Fruit fly (Drosophila melanogaster) whole organism, embryonic: ENCODE data around the gene Rpp20.

Experiments used
- ATbp ChIP-seq: fragments of 200-800 bp; sonication (Bioruptor generic); optimal IDR thresholded peaks from 2 replicates; lab custom pipeline; 2017; ENCODE audit warnings: missing biosample characterization, mild to moderate bottlenecking, missing genetic modification characterization, missing genetic modification reagents
- Adf1 ChIP-seq: fragments of 200-800 bp; sonication (Bioruptor generic); IDR thresholded peaks from 2 replicates; pipeline ENCODE4 v1.3.6; 2022; ENCODE audit warnings: missing biosample characterization, missing genetic modification characterization
- Asciz ChIP-seq: fragments of 200-800 bp; sonication (Bioruptor generic); optimal IDR thresholded peaks from 2 replicates; lab custom pipeline; 2017; ENCODE audit warnings: missing biosample characterization, mild to moderate bottlenecking, missing genetic modification characterization, missing genetic modification reagents
- Atf-2 ChIP-seq: fragments of 200-800 bp; sonication (Bioruptor generic); optimal IDR thresholded peaks from 2 replicates; lab custom pipeline; 2016; ENCODE audit warnings: missing biosample characterization, missing genetic modification characterization
- CG11247 ChIP-seq: fragments of 200-800 bp; sonication (Bioruptor generic); IDR thresholded peaks from 2 replicates; pipeline ENCODE4 v1.3.6; 2022; ENCODE audit warnings: missing biosample characterization, missing genetic modification characterization
- CG11456 ChIP-seq: fragments of 200-800 bp; sonication (Bioruptor generic); IDR thresholded peaks from 3 replicates; pipeline ENCODE4 v1.3.6; 2022; ENCODE audit warnings: missing biosample characterization, missing genetic modification characterization
- CG11560 ChIP-seq: fragments of 200-800 bp; sonication (Bioruptor generic); IDR thresholded peaks from 3 replicates; pipeline ENCODE4 v1.3.6; 2022; ENCODE audit warnings: missing biosample characterization, missing genetic modification characterization
- CG12071 ChIP-seq: fragments of 200-800 bp; sonication (Bioruptor generic); optimal IDR thresholded peaks from 3 replicates; lab custom pipeline; 2018; ENCODE audit warnings: missing biosample characterization, mild to moderate bottlenecking, missing genetic modification characterization
- CG12219 ChIP-seq: fragments of 200-800 bp; sonication (Bioruptor generic); optimal IDR thresholded peaks from 3 replicates; lab custom pipeline; 2018; ENCODE audit warnings: missing biosample characterization, mild to moderate bottlenecking, missing genetic modification characterization
- CG13296 ChIP-seq: fragments of 200-800 bp; sonication (Bioruptor generic); optimal IDR thresholded peaks from 3 replicates; lab custom pipeline; 2018; ENCODE audit warnings: missing biosample characterization, mild to moderate bottlenecking, missing genetic modification characterization
- CG13894 ChIP-seq: fragments of 200-800 bp; sonication (Bioruptor generic); optimal IDR thresholded peaks from 3 replicates; lab custom pipeline; 2018; ENCODE audit warnings: missing biosample characterization, mild to moderate bottlenecking, missing genetic modification characterization, moderate library complexity
- CG15696 ChIP-seq: fragments of 200-800 bp; sonication (Bioruptor generic); optimal IDR thresholded peaks from 2 replicates; lab custom pipeline; 2019; ENCODE audit warnings: missing biosample characterization, mild to moderate bottlenecking, missing genetic modification characterization, moderate library complexity
- CG1602 ChIP-seq: fragments of 200-800 bp; sonication (Bioruptor generic); optimal IDR thresholded peaks from 3 replicates; lab custom pipeline; 2016; ENCODE audit warnings: missing biosample characterization, missing genetic modification characterization
- CG16863 ChIP-seq: fragments of 200-800 bp; sonication (Bioruptor generic); optimal IDR thresholded peaks from 3 replicates; lab custom pipeline; 2016; ENCODE audit warnings: missing biosample characterization, missing genetic modification characterization
- CG17186 ChIP-seq: fragments of 200-800 bp; sonication (Bioruptor generic); optimal IDR thresholded peaks from 3 replicates; lab custom pipeline; 2017; ENCODE audit warnings: missing biosample characterization, missing genetic modification reagents, missing genetic modification characterization
- CG17359 ChIP-seq: fragments of 200-800 bp; sonication (Bioruptor generic); optimal IDR thresholded peaks from 3 replicates; lab custom pipeline; 2018; ENCODE audit warnings: missing biosample characterization, mild to moderate bottlenecking, missing genetic modification characterization, moderate library complexity
- CG1832 ChIP-seq: fragments of 200-800 bp; sonication (Bioruptor generic); optimal IDR thresholded peaks from 2 replicates; lab custom pipeline; 2017; ENCODE audit warnings: missing biosample characterization, mild to moderate bottlenecking, missing genetic modification characterization, inconsistent platforms
- CG34422 ChIP-seq: fragments of 200-800 bp; sonication (Bioruptor generic); IDR thresholded peaks from 3 replicates; pipeline ENCODE4 v1.3.6; 2022; ENCODE audit warnings: missing biosample characterization, missing genetic modification characterization
- CG3995 ChIP-seq: fragments of 200-800 bp; sonication (Bioruptor generic); optimal IDR thresholded peaks from 3 replicates; lab custom pipeline; 2016; ENCODE audit warnings: missing biosample characterization, missing genetic modification characterization
- CG42726 ChIP-seq: fragments of 200-800 bp; sonication (Bioruptor generic); IDR thresholded peaks from 2 replicates; pipeline ENCODE4 v1.3.6; 2022; ENCODE audit warnings: missing biosample characterization, missing genetic modification characterization; ENCODE audit not compliant: partially characterized antibody
- CG4360 ChIP-seq: fragments of 200-800 bp; sonication (Bioruptor generic); IDR thresholded peaks from 2 replicates; pipeline ENCODE4 v1.3.6; 2022; ENCODE audit warnings: missing biosample characterization, missing genetic modification characterization
- CG6791 ChIP-seq: fragments of 200-800 bp; sonication (Bioruptor generic); IDR thresholded peaks from 3 replicates; pipeline ENCODE4 v1.3.6; 2022; ENCODE audit warnings: missing biosample characterization, missing genetic modification characterization; ENCODE audit not compliant: partially characterized antibody
- CG6813 ChIP-seq: fragments of 200-800 bp; sonication (Bioruptor generic); optimal IDR thresholded peaks from 2 replicates; lab custom pipeline; 2017; ENCODE audit warnings: missing biosample characterization, missing genetic modification characterization, mild to moderate bottlenecking, moderate library complexity, missing genetic modification reagents
- CG7786 ChIP-seq: fragments of 200-800 bp; sonication (Bioruptor generic); optimal IDR thresholded peaks from 2 replicates; lab custom pipeline; 2016; ENCODE audit warnings: missing biosample characterization, missing genetic modification characterization
- CG8478 ChIP-seq: fragments of >200 bp; optimal IDR thresholded peaks from 2 replicates; lab custom pipeline; 2018
- CG8765 ChIP-seq: fragments of 200-800 bp; sonication (Bioruptor generic); IDR thresholded peaks from 2 replicates; pipeline ENCODE4 v1.3.6; 2022; ENCODE audit warnings: missing biosample characterization, missing genetic modification characterization
- CG9215 ChIP-seq: fragments of 200-800 bp; sonication (Bioruptor generic); IDR thresholded peaks from 2 replicates; pipeline ENCODE4 v1.3.6; 2022; ENCODE audit warnings: missing biosample characterization, missing genetic modification characterization
- CG9932 ChIP-seq: fragments of 200-800 bp; sonication (Bioruptor generic); IDR thresholded peaks from 2 replicates; pipeline ENCODE4 v1.3.6; 2022; ENCODE audit warnings: missing biosample characterization, missing genetic modification characterization
- Dll ChIP-seq: fragments of 200-800 bp; sonication (Bioruptor generic); IDR thresholded peaks from 4 replicates; pipeline ENCODE4 v1.3.6; 2022; ENCODE audit warnings: missing biosample characterization, missing genetic modification characterization; ENCODE audit not compliant: partially characterized antibody
- HLHmδ ChIP-seq: fragments of 200-800 bp; sonication (Bioruptor generic); optimal IDR thresholded peaks from 2 replicates; lab custom pipeline; 2018; ENCODE audit warnings: missing biosample characterization, mild to moderate bottlenecking, missing genetic modification characterization, moderate library complexity
- MBD-R2 ChIP-seq: fragments of 200-800 bp; sonication (Bioruptor generic); IDR thresholded peaks from 2 replicates; pipeline ENCODE4 v1.3.6; 2022; ENCODE audit warnings: missing biosample characterization, missing genetic modification characterization
- Mes4 ChIP-seq: fragments of 200-800 bp; sonication (Bioruptor generic); optimal IDR thresholded peaks from 2 replicates; lab custom pipeline; 2016; ENCODE audit warnings: missing biosample characterization, missing genetic modification characterization
- Rfx ChIP-seq: fragments of 200-800 bp; sonication (Bioruptor generic); IDR thresholded peaks from 2 replicates; pipeline ENCODE4 v1.3.6; 2022; ENCODE audit warnings: missing biosample characterization, missing genetic modification characterization
- Six4 ChIP-seq: fragments of 200-800 bp; sonication (Bioruptor generic); optimal IDR thresholded peaks from 2 replicates; lab custom pipeline; 2016; ENCODE audit warnings: missing biosample characterization, missing genetic modification characterization
- Sox102F ChIP-seq: fragments of 200-800 bp; sonication (Bioruptor generic); optimal IDR thresholded peaks from 2 replicates; lab custom pipeline; 2018; ENCODE audit warnings: missing biosample characterization, mild to moderate bottlenecking, missing genetic modification characterization, moderate library complexity
- Xrp1 ChIP-seq: fragments of 200-800 bp; sonication (Bioruptor generic); IDR thresholded peaks from 2 replicates; pipeline ENCODE4 v1.3.6; 2022; ENCODE audit warnings: missing biosample characterization, missing genetic modification characterization
- ara ChIP-seq: fragments of 200-800 bp; sonication (Bioruptor generic); IDR thresholded peaks from 2 replicates; pipeline ENCODE4 v1.3.6; 2022; ENCODE audit warnings: missing biosample characterization, missing genetic modification characterization
- bcd ChIP-seq: fragments of 200-800 bp; sonication (Bioruptor generic); optimal IDR thresholded peaks from 2 replicates; lab custom pipeline; 2017; ENCODE audit warnings: missing biosample characterization, mild to moderate bottlenecking, missing genetic modification characterization
- caup ChIP-seq: fragments of 200-800 bp; sonication (Bioruptor generic); optimal IDR thresholded peaks from 3 replicates; lab custom pipeline; 2017; ENCODE audit warnings: missing biosample characterization, mild to moderate bottlenecking, missing genetic modification characterization, moderate library complexity; ENCODE audit not compliant: severe bottlenecking
- fru ChIP-seq: fragments of >200 bp; optimal IDR thresholded peaks from 2 replicates; lab custom pipeline; 2017
- gfzf ChIP-seq: fragments of 200-800 bp; sonication (Bioruptor generic); optimal IDR thresholded peaks from 2 replicates; lab custom pipeline; 2016; ENCODE audit warnings: missing biosample characterization, mild to moderate bottlenecking, missing genetic modification characterization, moderate library complexity
- nmo ChIP-seq: fragments of 200-800 bp; sonication (Bioruptor generic); optimal IDR thresholded peaks from 2 replicates; lab custom pipeline; 2018; ENCODE audit warnings: missing biosample characterization, mild to moderate bottlenecking, missing genetic modification characterization, moderate library complexity
- sens ChIP-seq: fragments of 200-800 bp; sonication (Bioruptor generic); peaks from one replicate; lab custom pipeline; 2016; ENCODE audit warnings: missing biosample characterization, missing genetic modification characterization
- sr ChIP-seq: fragments of 200-800 bp; sonication (Bioruptor generic); IDR thresholded peaks from 3 replicates; pipeline ENCODE4 v1.3.6; 2022; ENCODE audit warnings: missing biosample characterization, missing genetic modification characterization
- toy ChIP-seq: fragments of 200-800 bp; sonication (Bioruptor generic); IDR thresholded peaks from 2 replicates; pipeline ENCODE4 v1.3.6; 2022; ENCODE audit warnings: missing biosample characterization, missing genetic modification characterization
- tx ChIP-seq: fragments of 200-800 bp; sonication (Bioruptor generic); optimal IDR thresholded peaks from 2 replicates; lab custom pipeline; 2016; ENCODE audit warnings: missing biosample characterization, missing genetic modification characterization
- yki ChIP-seq: fragments of >200 bp; optimal IDR thresholded peaks from 3 replicates; lab custom pipeline; 2018
- zfh1 ChIP-seq: fragments of 200-800 bp; sonication (Bioruptor generic); IDR thresholded peaks from 3 replicates; pipeline ENCODE4 v1.3.6; 2022; ENCODE audit warnings: missing biosample characterization, missing genetic modification characterization
- zfh2 ChIP-seq: fragments of 200-800 bp; sonication (Bioruptor generic); optimal IDR thresholded peaks from 2 replicates; lab custom pipeline; 2016; ENCODE audit warnings: missing biosample characterization, missing genetic modification characterization

Rpp20 gene

DNA sequence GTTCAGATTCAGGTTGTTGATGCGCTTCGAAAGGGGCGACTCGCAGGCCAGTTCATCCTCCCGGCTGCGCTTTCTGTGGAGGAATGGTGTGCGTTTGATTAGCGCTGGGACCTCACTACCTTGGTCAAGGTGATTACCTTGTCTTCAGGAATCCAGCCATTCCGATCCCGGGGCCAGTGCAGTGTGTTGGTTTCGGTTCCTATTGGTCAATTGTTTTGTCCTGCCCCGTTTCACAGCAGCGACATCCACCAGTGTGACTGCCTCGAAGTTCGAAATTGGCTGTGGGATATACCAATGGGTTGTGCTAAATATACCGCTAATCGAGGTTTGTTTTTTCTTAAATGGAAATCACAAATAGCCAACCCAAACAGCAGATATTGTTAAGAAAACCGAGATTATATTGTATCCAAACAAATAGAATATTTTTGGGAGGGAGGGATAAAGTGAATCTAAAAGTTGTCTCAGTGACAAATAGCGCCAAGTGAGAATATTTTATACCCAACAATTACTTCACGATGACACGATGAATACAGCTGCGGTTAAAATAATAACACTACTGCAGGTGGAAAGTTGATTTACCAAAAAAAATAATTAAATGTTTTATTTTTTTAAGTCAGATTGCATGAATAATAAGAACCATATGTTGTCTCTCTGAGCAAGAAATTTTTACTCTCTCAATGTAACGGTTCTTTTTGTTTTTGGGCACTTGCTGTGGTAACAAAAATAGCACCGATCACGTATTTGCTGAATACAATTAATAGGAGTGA is 49.3 kb upstream of the Rpp20 start, which contains the start of gene CG14229 (continued):
- TF ChIP-seq CG17359 (tag; lab: Kevin White, UChicago) (peak; percentile 32), CG13296 (GFP tag; lab: Kevin White, UChicago) (no peak), CG8765 (no peak), Adf1 (GFP tag; lab: Robert Waterston, UW) (no peak), CG9215 (GFP tag; lab: Robert Waterston, UW) (peak; percentile 43), CG1832 (GFP tag; lab: Kevin White, UChicago) (no peak), toy (GFP tag; lab: Robert Waterston, UW) (no peak), Dll (GFP tag; lab: Robert Waterston, UW) (0 out of 4 replicates have a peak, but pooled peaks have one; percentile 23)
- TF ChIP-seq, all 482 proteins: peak for 76

dm6 chrX:19696845-19697244 is 47.4 kb upstream of the Rpp20 start, which contains the start of gene Cdc42:
TSS of gene Cdc42 (plus strand) at chrX:19697091.
- TF ChIP-seq CG9932 = peak; percentile 41; the same call in 1 of the 2 replicates
- TF ChIP-seq CG6791 (GFP tag; lab: Robert Waterston, UW) = peak; percentile 42; the same call in 2 of the 3 replicates
- TF ChIP-seq CG13894 (tag; lab: Kevin White, UChicago) = peak; percentile 61
- TF ChIP-seq ATbp = no peak
- no peak for TF ChIP-seq ara (GFP tag; lab: Robert Waterston, UW)
- TF ChIP-seq Six4 (GFP tag; lab: Kevin White, UChicago) = no peak
- no peak for TF ChIP-seq CG1602
- TF ChIP-seq CG7786 (GFP tag; lab: Kevin White, UChicago) = no peak
- peak; percentile 49 for TF ChIP-seq sens
- TF ChIP-seq CG17186 (GFP tag; lab: Kevin White, UChicago) = no peak
- TF ChIP-seq Asciz (GFP tag; lab: Kevin White, UChicago) = no peak
- no peak for TF ChIP-seq bcd (GFP tag; lab: Kevin White, UChicago)
- no peak for TF ChIP-seq Atf-2 (GFP tag; lab: Kevin White, UChicago)
- no peak for TF ChIP-seq CG8478 (lab: Kevin White, UChicago)
- TF ChIP-seq CG11560 = no peak
- TF ChIP-seq zfh2 (GFP tag; lab: Kevin White, UChicago) = peak; percentile 6
- no peak for TF ChIP-seq Mes4 (GFP tag; lab: Kevin White, UChicago)
- TF ChIP-seq CG16863 (GFP tag; lab: Kevin White, UChicago) = no peak
- 0 out of 3 replicates have a peak, but pooled peaks have one; percentile 34 for TF ChIP-seq sr (GFP tag; lab: Robert Waterston, UW)
- peak; percentile 58 for TF ChIP-seq gfzf (GFP tag; lab: Kevin White, UChicago)
- TF ChIP-seq nmo = no peak
- TF ChIP-seq CG12219 (GFP tag; lab: Kevin White, UChicago) = no peak
- TF ChIP-seq caup (GFP tag; lab: Kevin White, UChicago) = no peak
- TF ChIP-seq CG4360 (GFP tag; lab: Robert Waterston, UW) = no peak
- TF ChIP-seq zfh1 (GFP tag; lab: Robert Waterston, UW) = peak; percentile 34; the same call in 2 of the 3 replicates
- no peak for TF ChIP-seq tx (GFP tag; lab: Kevin White, UChicago)
- no peak for TF ChIP-seq Sox102F (GFP tag; lab: Kevin White, UChicago)
- 0 out of 3 replicates have a peak, but pooled peaks have one; percentile 31 for TF ChIP-seq CG34422 (GFP tag; lab: Robert Waterston, UW)
- peak; percentile 20; the same call in 1 of the 3 replicates for TF ChIP-seq CG11456 (GFP tag; lab: Robert Waterston, UW)
- no peak for TF ChIP-seq Xrp1 (GFP tag; lab: Robert Waterston, UW)
- TF ChIP-seq CG6813 (GFP tag; lab: Kevin White, UChicago) = no peak
- no peak for TF ChIP-seq CG11247 (GFP tag; lab: Robert Waterston, UW)
- TF ChIP-seq HLHmδ = peak; percentile 17
- no peak for TF ChIP-seq toy (GFP tag; lab: Robert Waterston, UW)
- no peak for TF ChIP-seq fru
- TF ChIP-seq CG12071 (GFP tag; lab: Kevin White, UChicago) = no peak
- no peak for TF ChIP-seq CG15696 (tag; lab: Kevin White, UChicago)
- no peak for TF ChIP-seq yki
- peak; percentile 92 for TF ChIP-seq CG3995
- TF ChIP-seq CG42726 (GFP tag; lab: Robert Waterston, UW) = 0 out of 2 replicates have a peak, but pooled peaks have one; percentile 20
- peak; percentile 43; the same call in 1 of the 2 replicates for TF ChIP-seq Rfx (GFP tag; lab: Robert Waterston, UW)
- TF ChIP-seq MBD-R2 (GFP tag; lab: Robert Waterston, UW) = peak; percentile 51
